Fruit fly (Drosophila melanogaster) whole organism, embryonic: ENCODE results near the gene CG13384.

Source experiments
- ATbp ChIP-seq: fragments of 200-800 bp; sonication (Bioruptor generic); optimal IDR thresholded peaks from 2 replicates; lab custom pipeline; 2017; ENCODE audit warnings: missing biosample characterization, mild to moderate bottlenecking, missing genetic modification characterization, missing genetic modification reagents
- Adf1 ChIP-seq: fragments of 200-800 bp; sonication (Bioruptor generic); IDR thresholded peaks from 2 replicates; pipeline ENCODE4 v1.3.6; 2022; ENCODE audit warnings: missing biosample characterization, missing genetic modification characterization
- Atf-2 ChIP-seq: fragments of 200-800 bp; sonication (Bioruptor generic); optimal IDR thresholded peaks from 2 replicates; lab custom pipeline; 2016; ENCODE audit warnings: missing biosample characterization, missing genetic modification characterization
- B-H1 ChIP-seq: fragments of 200-800 bp; sonication (Bioruptor generic); IDR thresholded peaks from 3 replicates; pipeline ENCODE4 v1.3.6; 2022; ENCODE audit warnings: missing biosample characterization, missing genetic modification characterization
- Bgb ChIP-seq: fragments of 200-800 bp; sonication (Bioruptor generic); IDR thresholded peaks from 2 replicates; pipeline ENCODE4 v1.3.6; 2022; ENCODE audit warnings: missing biosample characterization, missing genetic modification characterization; ENCODE audit not compliant: partially characterized antibody
- CG11456 ChIP-seq: fragments of 200-800 bp; sonication (Bioruptor generic); IDR thresholded peaks from 3 replicates; pipeline ENCODE4 v1.3.6; 2022; ENCODE audit warnings: missing biosample characterization, missing genetic modification characterization
- CG11504 ChIP-seq: fragments of 200-800 bp; sonication (Bioruptor generic); optimal IDR thresholded peaks from 3 replicates; lab custom pipeline; 2019; ENCODE audit warnings: missing biosample characterization, mild to moderate bottlenecking, missing genetic modification characterization, moderate library complexity
- CG12391 ChIP-seq: fragments of 200-800 bp; sonication (Bioruptor generic); optimal IDR thresholded peaks from 3 replicates; lab custom pipeline; 2018; ENCODE audit warnings: missing biosample characterization, mild to moderate bottlenecking, missing genetic modification characterization, moderate library complexity
- CG12659 ChIP-seq: fragments of 200-800 bp; sonication (Bioruptor generic); optimal IDR thresholded peaks from 3 replicates; lab custom pipeline; 2017; ENCODE audit warnings: mild to moderate bottlenecking, missing biosample characterization, missing genetic modification reagents, missing genetic modification characterization
- CG15601 ChIP-seq: fragments of 200-800 bp; sonication (Bioruptor generic); optimal IDR thresholded peaks from 3 replicates; lab custom pipeline; 2019; ENCODE audit warnings: missing biosample characterization, mild to moderate bottlenecking, missing genetic modification characterization, moderate library complexity
- CG17186 ChIP-seq: fragments of 200-800 bp; sonication (Bioruptor generic); optimal IDR thresholded peaks from 3 replicates; lab custom pipeline; 2017; ENCODE audit warnings: missing biosample characterization, missing genetic modification reagents, missing genetic modification characterization
- CG17829 ChIP-seq: fragments of 200-800 bp; optimal IDR thresholded peaks from 2 replicates; lab custom pipeline; 2019; ENCODE audit warnings: missing biosample characterization, mild to moderate bottlenecking, missing genetic modification characterization, moderate library complexity
- CG30403 ChIP-seq: fragments of 200-800 bp; sonication (Bioruptor generic); optimal IDR thresholded peaks from 3 replicates; lab custom pipeline; 2016; ENCODE audit warnings: missing biosample characterization, missing genetic modification characterization
- CG33213 ChIP-seq: fragments of 200-800 bp; sonication (Bioruptor generic); optimal IDR thresholded peaks from 3 replicates; lab custom pipeline; 2016; ENCODE audit warnings: missing biosample characterization, missing genetic modification characterization
- CG33557 ChIP-seq: fragments of 200-800 bp; sonication (Bioruptor generic); optimal IDR thresholded peaks from 2 replicates; lab custom pipeline; 2019; ENCODE audit warnings: missing biosample characterization, mild to moderate bottlenecking, missing genetic modification characterization, moderate library complexity
- CG7839 ChIP-seq: fragments of 200-800 bp; sonication (Bioruptor generic); optimal IDR thresholded peaks from 3 replicates; lab custom pipeline; 2018; ENCODE audit warnings: missing biosample characterization, mild to moderate bottlenecking, missing genetic modification characterization, moderate library complexity
- CG8281 ChIP-seq: fragments of 200-800 bp; sonication (Bioruptor generic); optimal IDR thresholded peaks from 2 replicates; lab custom pipeline; 2018; ENCODE audit warnings: missing biosample characterization, mild to moderate bottlenecking, missing genetic modification characterization, moderate library complexity
- CG9932 ChIP-seq: fragments of 200-800 bp; sonication (Bioruptor generic); IDR thresholded peaks from 2 replicates; pipeline ENCODE4 v1.3.6; 2022; ENCODE audit warnings: missing biosample characterization, missing genetic modification characterization
- Dbx ChIP-seq: fragments of 200-800 bp; sonication (Bioruptor generic); IDR thresholded peaks from 3 replicates; pipeline ENCODE4 v1.3.6; 2022; ENCODE audit warnings: missing biosample characterization, missing genetic modification characterization
- Ets65A ChIP-seq: fragments of 200-800 bp; sonication (Bioruptor generic); peaks from one replicate; lab custom pipeline; 2016; ENCODE audit warnings: missing biosample characterization, missing genetic modification characterization
- Ets97D ChIP-seq: fragments of 200-800 bp; sonication (Bioruptor generic); optimal IDR thresholded peaks from 3 replicates; lab custom pipeline; 2016; ENCODE audit warnings: missing biosample characterization, missing genetic modification characterization
- H15 ChIP-seq: fragments of 200-800 bp; sonication (Bioruptor generic); IDR thresholded peaks from 3 replicates; pipeline ENCODE4 v1.3.6; 2022; ENCODE audit warnings: missing biosample characterization, missing genetic modification characterization
- Max ChIP-seq: fragments of 200-800 bp; sonication (Bioruptor generic); optimal IDR thresholded peaks from 2 replicates; lab custom pipeline; 2016; ENCODE audit warnings: missing biosample characterization, mild to moderate bottlenecking, missing genetic modification characterization
- Med ChIP-seq: fragments of 200-800 bp; sonication (Bioruptor generic); peaks from one replicate; lab custom pipeline; 2016; ENCODE audit warnings: missing biosample characterization, missing genetic modification characterization, mild to moderate bottlenecking, inconsistent platforms, moderate library complexity
- NK7.1 ChIP-seq: fragments of 200-800 bp; sonication (Bioruptor generic); optimal IDR thresholded peaks from 3 replicates; lab custom pipeline; 2016; ENCODE audit warnings: missing biosample characterization, missing genetic modification characterization
- Oli ChIP-seq: fragments of 200-800 bp; sonication (Bioruptor generic); optimal IDR thresholded peaks from 2 replicates; lab custom pipeline; 2018; ENCODE audit warnings: missing biosample characterization, mild to moderate bottlenecking, missing genetic modification characterization, moderate library complexity
- Sox102F ChIP-seq: fragments of 200-800 bp; sonication (Bioruptor generic); optimal IDR thresholded peaks from 2 replicates; lab custom pipeline; 2018; ENCODE audit warnings: missing biosample characterization, mild to moderate bottlenecking, missing genetic modification characterization, moderate library complexity
- Trl ChIP-seq, 3 experiments: fragments of >200 bp in 2 of 3; fragments of 200-800 bp in 1 of 3; sonication (Bioruptor generic) in 1 of 3; optimal IDR thresholded peaks; 2 replicates in 1 of 3; 3 replicates in 2 of 3; lab custom pipeline; 2016 to 2017; ENCODE audit warnings: missing biosample characterization in 1 of 3, missing genetic modification characterization in 1 of 3
- abd-A ChIP-seq: fragments of 200-800 bp; sonication (Bioruptor generic); optimal IDR thresholded peaks from 3 replicates; lab custom pipeline; 2019; ENCODE audit warnings: missing biosample characterization, mild to moderate bottlenecking, missing genetic modification characterization, moderate library complexity
- al ChIP-seq: fragments of 200-800 bp; sonication (Bioruptor generic); IDR thresholded peaks from 2 replicates; pipeline ENCODE4 v1.3.6; 2022; ENCODE audit warnings: missing biosample characterization, missing genetic modification characterization
- ara ChIP-seq: fragments of 200-800 bp; sonication (Bioruptor generic); IDR thresholded peaks from 2 replicates; pipeline ENCODE4 v1.3.6; 2022; ENCODE audit warnings: missing biosample characterization, missing genetic modification characterization
- danr ChIP-seq: fragments of 200-800 bp; sonication (Bioruptor generic); IDR thresholded peaks from 2 replicates; pipeline ENCODE4 v1.3.6; 2022; ENCODE audit warnings: missing biosample characterization, missing genetic modification characterization
- fd64A ChIP-seq: fragments of 200-800 bp; sonication (Bioruptor generic); optimal IDR thresholded peaks from 3 replicates; lab custom pipeline; 2018; ENCODE audit warnings: missing biosample characterization, mild to moderate bottlenecking, missing genetic modification characterization
- kay ChIP-seq: fragments of 200-800 bp; sonication (Bioruptor generic); optimal IDR thresholded peaks from 2 replicates; lab custom pipeline; 2016; ENCODE audit warnings: missing biosample characterization, missing genetic modification characterization
- kni ChIP-seq: fragments of 200-800 bp; sonication (Bioruptor generic); optimal IDR thresholded peaks from 3 replicates; lab custom pipeline; 2017; ENCODE audit warnings: mild to moderate bottlenecking, missing biosample characterization, missing genetic modification reagents, missing genetic modification characterization
- nom ChIP-seq: fragments of 200-800 bp; sonication (Bioruptor generic); optimal IDR thresholded peaks from 2 replicates; lab custom pipeline; 2017; ENCODE audit warnings: missing biosample characterization, missing genetic modification characterization, mild to moderate bottlenecking, moderate library complexity, missing genetic modification reagents
- pita ChIP-seq: fragments of 200-800 bp; sonication (Bioruptor generic); optimal IDR thresholded peaks from 2 replicates; lab custom pipeline; 2017; ENCODE audit warnings: missing biosample characterization, mild to moderate bottlenecking, missing genetic modification characterization
- row ChIP-seq: fragments of 200-800 bp; sonication (Bioruptor generic); IDR thresholded peaks from 3 replicates; pipeline ENCODE4 v1.3.6; 2022; ENCODE audit warnings: missing biosample characterization, missing genetic modification characterization
- salm ChIP-seq: fragments of 200-800 bp; sonication (Bioruptor generic); optimal IDR thresholded peaks from 2 replicates; lab custom pipeline; 2018; ENCODE audit warnings: missing biosample characterization, mild to moderate bottlenecking, missing genetic modification characterization
- sens ChIP-seq: fragments of 200-800 bp; sonication (Bioruptor generic); peaks from one replicate; lab custom pipeline; 2016; ENCODE audit warnings: missing biosample characterization, missing genetic modification characterization
- sens-2 ChIP-seq: fragments of 200-800 bp; sonication (Bioruptor generic); IDR thresholded peaks from 2 replicates; pipeline ENCODE4 v1.3.6; 2022; ENCODE audit warnings: missing biosample characterization, missing genetic modification characterization
- toy ChIP-seq: fragments of 200-800 bp; sonication (Bioruptor generic); IDR thresholded peaks from 2 replicates; pipeline ENCODE4 v1.3.6; 2022; ENCODE audit warnings: missing biosample characterization, missing genetic modification characterization
- unc-4 ChIP-seq: fragments of 200-800 bp; sonication (Bioruptor generic); IDR thresholded peaks from 2 replicates; pipeline ENCODE4 v1.3.6; 2022; ENCODE audit warnings: missing biosample characterization, missing genetic modification characterization; ENCODE audit not compliant: partially characterized antibody
- yki ChIP-seq: fragments of >200 bp; optimal IDR thresholded peaks from 3 replicates; lab custom pipeline; 2018
- z ChIP-seq: fragments of 200-800 bp; sonication (Bioruptor generic); IDR thresholded peaks from 3 replicates; pipeline ENCODE4 v1.3.6; 2022; ENCODE audit warnings: missing biosample characterization, missing genetic modification characterization

Gene CG13384

DNA sequence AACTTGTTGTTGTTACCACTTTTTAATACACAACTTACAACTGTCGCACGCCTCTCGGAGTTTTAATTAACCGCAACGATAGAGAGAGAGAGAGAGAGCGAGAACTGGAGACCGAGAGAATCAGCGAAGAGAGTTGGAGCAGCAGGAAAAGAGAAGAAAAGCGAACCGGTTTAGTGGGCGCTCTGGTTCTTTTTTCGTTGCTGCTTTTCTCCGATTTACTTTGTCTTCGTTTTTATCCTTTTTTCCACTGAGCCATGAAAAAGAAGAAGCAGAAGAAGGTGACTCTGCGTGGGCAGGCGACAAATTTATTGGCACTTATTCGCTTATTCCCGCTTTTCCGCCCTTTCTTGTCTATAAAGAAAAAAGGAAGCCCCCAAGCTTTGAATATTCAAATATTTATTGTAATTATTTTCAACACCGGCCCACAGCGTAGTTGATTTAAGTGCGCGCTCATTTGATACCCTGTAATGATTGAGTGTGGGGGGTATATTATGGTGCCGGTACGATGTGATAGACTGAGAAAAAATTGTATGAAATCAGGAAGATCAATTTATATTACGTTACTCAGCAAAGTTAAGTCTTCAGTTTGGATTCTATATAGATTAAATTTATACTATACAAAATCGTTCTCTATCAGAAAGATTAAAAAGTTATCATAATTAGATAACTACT lies 36.1 kb downstream of the CG13384 start (continued):
- no peak for TF ChIP-seq Adf1 (GFP tag; lab: Robert Waterston, UW)
- no peak for TF ChIP-seq toy (GFP tag; lab: Robert Waterston, UW)
- TF ChIP-seq Med (GFP tag; lab: Kevin White, UChicago): peak; percentile 62
- peak; percentile 34 for TF ChIP-seq CG11504 (tag; lab: Kevin White, UChicago)
- TF ChIP-seq nom (GFP tag; lab: Kevin White, UChicago): peak; percentile 92
- peak; percentile 17 for TF ChIP-seq Oli (tag; lab: Kevin White, UChicago)
- peak; percentile 8 for TF ChIP-seq CG30403 (GFP tag; lab: Kevin White, UChicago)
- TF ChIP-seq row (GFP tag; lab: Robert Waterston, UW): peak; percentile 42; the same call in 2 of the 3 replicates
- TF ChIP-seq CG9932 (GFP tag; lab: Robert Waterston, UW): peak; percentile 6; the same call in 1 of the 2 replicates
- TF ChIP-seq danr (GFP tag; lab: Robert Waterston, UW): no peak
- TF ChIP-seq Sox102F (GFP tag; lab: Kevin White, UChicago): peak; percentile 13
- TF ChIP-seq salm (tag; lab: Kevin White, UChicago): no peak
- peak; percentile 14 for TF ChIP-seq yki (lab: Kevin White, UChicago)
- peak; percentile 78 for TF ChIP-seq Trl (optimal IDR thresholded peaks at IDR 0.05; lab: Kevin White, UChicago)
- no peak for TF ChIP-seq Trl (GFP tag; optimal IDR thresholded peaks at IDR 0.05; lab: Kevin White, UChicago)
- TF ChIP-seq CG12391 (tag; lab: Kevin White, UChicago): peak; percentile 24
- peak; percentile 7 for TF ChIP-seq CG7839
- TF ChIP-seq, all 482 proteins: peak for 25

DNA sequence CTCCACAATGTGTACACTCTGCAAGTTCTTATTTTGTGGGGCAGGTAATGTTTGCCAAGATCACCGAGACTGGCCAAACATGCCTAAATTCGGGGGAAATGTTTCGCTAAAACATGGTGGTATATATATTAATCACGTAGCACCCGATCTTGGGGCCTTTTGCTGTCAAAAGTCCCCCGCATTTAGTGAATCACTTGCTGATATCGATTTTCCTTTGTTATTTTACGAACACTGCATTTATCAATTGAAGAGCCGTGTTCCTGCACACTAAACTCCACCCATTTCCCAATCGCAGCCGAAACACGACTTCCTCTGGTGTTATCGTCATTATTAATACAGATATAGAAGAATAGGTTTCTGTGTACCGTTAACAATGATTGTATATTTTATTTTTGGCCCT lies 37.5 kb downstream of the CG13384 start:
- TF ChIP-seq B-H1 (no peak), CG12659 (GFP tag; lab: Kevin White, UChicago) (no peak), sens (peak; percentile 44), kni (GFP tag; lab: Kevin White, UChicago) (peak; percentile 58), ara (no peak), Max (GFP tag; lab: Kevin White, UChicago) (no peak), CG17829 (tag; lab: Kevin White, UChicago) (no peak)

DNA sequence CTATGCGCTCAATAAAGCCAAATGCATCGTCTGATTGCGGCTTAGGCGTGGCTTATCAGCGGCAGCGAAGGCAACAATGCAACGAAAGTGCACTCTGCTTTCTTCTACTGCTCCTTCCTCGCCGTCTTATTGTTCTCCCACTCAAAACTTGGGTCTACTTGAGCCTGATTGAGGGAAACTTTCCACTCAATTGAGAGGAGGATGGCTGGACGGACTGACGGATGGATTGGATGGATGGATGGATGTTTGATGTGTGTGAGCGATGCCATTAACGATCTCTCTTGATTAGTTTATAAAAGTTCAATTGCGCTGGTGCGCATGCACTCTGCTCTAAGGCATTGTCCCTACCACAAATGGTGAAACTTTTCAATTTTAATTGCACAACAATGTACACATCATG lies 38.8 kb downstream of the CG13384 start:
- TF ChIP-seq H15 (no peak), z (GFP tag; lab: Robert Waterston, UW) (peak; percentile 79), CG8281 (peak; percentile 98), Ets65A (GFP tag; lab: Kevin White, UChicago) (peak; percentile 3), CG17186 (GFP tag; lab: Kevin White, UChicago) (no peak), Med (GFP tag; lab: Kevin White, UChicago) (peak; percentile 27)

DNA sequence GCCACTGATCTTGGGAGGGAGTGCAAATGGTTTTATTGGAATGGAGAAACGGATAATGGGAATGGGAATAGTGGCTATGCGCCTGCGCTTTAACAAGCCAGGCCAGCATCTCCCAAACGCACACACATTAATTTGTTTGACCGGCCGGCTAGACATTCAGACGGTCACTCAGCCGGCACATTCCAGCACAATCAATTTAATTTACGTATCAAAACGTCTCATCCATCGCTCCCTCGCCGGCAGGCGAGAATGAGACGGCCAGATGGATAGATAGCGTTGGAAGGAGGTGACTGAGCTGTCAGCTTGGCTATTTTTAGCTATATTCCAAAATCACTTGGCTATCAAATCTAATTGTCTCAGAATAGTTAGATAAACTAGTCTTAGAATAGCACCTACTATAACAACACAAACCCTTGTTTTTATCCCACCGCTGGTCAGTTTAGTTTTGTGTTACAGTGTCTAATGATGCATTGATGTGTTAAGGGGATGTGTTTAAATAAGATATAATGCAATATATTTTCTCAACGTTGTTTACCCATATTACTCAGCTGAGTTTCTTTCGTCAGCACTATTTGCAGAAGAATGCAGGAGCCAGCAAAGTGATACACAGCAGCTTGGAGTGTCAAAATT lies 39.3 kb downstream of the CG13384 start:
- no peak for TF ChIP-seq Dbx (GFP tag; lab: Robert Waterston, UW)
- no peak for TF ChIP-seq abd-A (tag; lab: Kevin White, UChicago)
- TF ChIP-seq fd64A (GFP tag; lab: Kevin White, UChicago): peak; percentile 42
- TF ChIP-seq kay: peak; percentile 14
- TF ChIP-seq CG11456 (GFP tag; lab: Robert Waterston, UW): no peak
- no peak for TF ChIP-seq unc-4 (GFP tag; lab: Robert Waterston, UW)
- no peak for TF ChIP-seq NK7.1 (GFP tag; lab: Kevin White, UChicago)
- TF ChIP-seq CG33557: peak; percentile 29
- no peak for TF ChIP-seq pita (GFP tag; lab: Kevin White, UChicago)
- TF ChIP-seq Ets97D (GFP tag; lab: Kevin White, UChicago): no peak
- TF ChIP-seq Bgb (GFP tag; lab: Robert Waterston, UW): no peak
- no peak for TF ChIP-seq Atf-2 (GFP tag; lab: Kevin White, UChicago)
- peak; percentile 71 for TF ChIP-seq ATbp (GFP tag; lab: Kevin White, UChicago)
- peak; percentile 1 for TF ChIP-seq CG33213 (GFP tag; lab: Kevin White, UChicago)
- peak; percentile 25 for TF ChIP-seq CG15601 (tag; lab: Kevin White, UChicago)
- TF ChIP-seq al (GFP tag; lab: Robert Waterston, UW): no peak
- no peak for TF ChIP-seq sens-2 (GFP tag; lab: Robert Waterston, UW)
